Worm (Caenorhabditis elegans): ENCODE data around the gene mett-10.

Gene mett-10

DNA sequence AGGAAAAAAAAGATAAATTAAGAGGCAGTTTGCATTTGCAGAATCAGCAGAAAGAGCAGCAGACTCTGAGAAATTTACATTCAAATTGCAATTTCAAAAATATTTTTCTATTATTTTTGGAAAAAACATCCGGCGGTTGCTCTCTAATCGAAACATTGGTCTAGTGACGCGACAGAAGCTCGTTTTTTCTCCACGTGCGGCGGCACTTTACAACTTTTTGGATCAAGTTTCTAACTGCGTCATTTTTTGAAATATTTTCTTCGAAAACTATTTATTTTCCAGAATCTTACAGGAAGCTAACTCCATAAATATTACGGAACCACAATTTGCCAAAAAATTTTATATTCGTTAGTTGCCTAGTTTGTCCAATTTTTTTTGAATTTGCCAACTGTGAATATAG is 35.1 kb downstream of the mett-10 start:
- TF ChIP-seq ref-1 (GFP tag; conservative IDR thresholded peaks at IDR 0.05) (no peak), flt-1 (GFP tag; IDR thresholded peaks at IDR 0.05) (no peak), ztf-29 (GFP tag; IDR thresholded peaks at IDR 0.05) (no peak), tab-1 (GFP tag; IDR thresholded peaks at IDR 0.05) (no peak), cog-1 (tag; optimal IDR thresholded peaks at IDR 0.05) (no peak)

DNA sequence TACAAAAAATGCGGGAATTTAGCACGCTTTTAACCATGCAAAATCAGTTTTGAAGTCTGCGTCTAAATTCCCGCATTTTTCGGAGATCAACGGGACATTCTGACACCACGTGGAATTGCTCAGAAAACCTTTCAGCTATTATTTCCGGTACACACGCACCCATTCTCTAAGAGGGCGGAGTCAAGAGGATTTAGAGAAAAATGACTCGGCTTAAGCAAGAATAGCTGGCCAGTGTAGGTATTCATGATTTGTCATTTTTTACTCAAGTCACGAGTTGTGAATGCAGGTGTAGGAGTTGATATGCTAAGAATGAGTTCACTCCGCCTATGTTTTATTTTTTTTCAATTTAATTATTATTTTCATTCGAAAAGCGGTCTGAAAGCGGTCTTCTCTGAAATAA is 35.9 kb downstream of the mett-10 start:
- no peak for TF ChIP-seq flt-1 (GFP tag; IDR thresholded peaks at IDR 0.05)
- TF ChIP-seq cog-1 (tag; optimal IDR thresholded peaks at IDR 0.05), result no peak
- no peak for TF ChIP-seq med-1 (GFP tag; optimal IDR thresholded peaks at IDR 0.05; ENCODE audit: insufficient read depth)
- no peak for TF ChIP-seq ztf-29 (GFP tag; IDR thresholded peaks at IDR 0.05)
- TF ChIP-seq ztf-23 (GFP tag; IDR thresholded peaks at IDR 0.05), result no peak
- no peak for TF ChIP-seq ref-1 (GFP tag; conservative IDR thresholded peaks at IDR 0.05)
- TF ChIP-seq tab-1 (GFP tag; IDR thresholded peaks at IDR 0.05), result no peak
- no peak for TF ChIP-seq klf-2 (GFP tag; conservative IDR thresholded peaks at IDR 0.05)
- no peak for TF ChIP-seq T22C8.4 (GFP tag; IDR thresholded peaks at IDR 0.05)

- no peak for TF ChIP-seq ztf-29 (GFP tag; IDR thresholded peaks at IDR 0.05)
- TF ChIP-seq T22C8.4 (GFP tag; IDR thresholded peaks at IDR 0.05), result no peak
- no peak for TF ChIP-seq med-1 (GFP tag; optimal IDR thresholded peaks at IDR 0.05; ENCODE audit: insufficient read depth)
- TF ChIP-seq ztf-23 (GFP tag; IDR thresholded peaks at IDR 0.05), result 0 out of 2 replicates have a peak, but pooled peaks have one; percentile 47
- TF ChIP-seq ref-1 (GFP tag; conservative IDR thresholded peaks at IDR 0.05), result no peak
These were observed 36.9 kb downstream of the mett-10 start for ce11 chrIII:10151719-10152118.

DNA sequence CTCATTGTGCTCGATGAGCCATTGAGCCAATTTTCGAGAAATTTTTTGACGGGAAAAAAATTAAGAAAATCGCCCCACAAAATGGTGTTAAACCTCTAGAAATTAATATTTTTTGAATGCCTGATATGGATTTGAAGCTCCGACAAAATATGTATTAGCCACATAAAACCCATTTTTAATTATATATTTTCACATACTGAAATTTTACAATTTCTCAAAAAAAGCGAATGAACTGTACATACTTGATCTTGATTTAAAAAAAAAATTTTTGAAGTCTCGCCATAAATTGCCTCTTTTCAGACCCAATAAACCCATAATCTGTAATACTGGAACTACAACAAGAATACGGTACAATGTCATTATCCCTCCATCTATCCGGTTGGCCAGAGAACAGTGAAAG is 37.7 kb downstream of the mett-10 start, which contains the start of gene nac-3:
Gene nac-3, plus strand, starts transcription at position 301 of the 400 bp plus-strand sequence.
- TF ChIP-seq T22C8.4 (GFP tag; IDR thresholded peaks at IDR 0.05) (no peak), ztf-23 (GFP tag; IDR thresholded peaks at IDR 0.05) (no peak), tab-1 (GFP tag; IDR thresholded peaks at IDR 0.05) (no peak), ref-1 (GFP tag; conservative IDR thresholded peaks at IDR 0.05) (no peak), klf-2 (GFP tag; conservative IDR thresholded peaks at IDR 0.05) (no peak), cog-1 (tag; optimal IDR thresholded peaks at IDR 0.05) (no peak), flt-1 (GFP tag; IDR thresholded peaks at IDR 0.05) (no peak), med-1 (GFP tag; optimal IDR thresholded peaks at IDR 0.05; ENCODE audit: insufficient read depth) (no peak), ztf-29 (GFP tag; IDR thresholded peaks at IDR 0.05) (no peak)

- TF ChIP-seq T22C8.4 (GFP tag; IDR thresholded peaks at IDR 0.05) (no peak), ref-1 (GFP tag; conservative IDR thresholded peaks at IDR 0.05) (no peak)
These were observed 38.2 kb downstream of the mett-10 start for ce11 chrIII:10153003-10153402.

- no peak for TF ChIP-seq T22C8.4 (GFP tag; IDR thresholded peaks at IDR 0.05)
- no peak for TF ChIP-seq tab-1 (GFP tag; IDR thresholded peaks at IDR 0.05)
- TF ChIP-seq med-1 (GFP tag; optimal IDR thresholded peaks at IDR 0.05; ENCODE audit: insufficient read depth), result no peak
- TF ChIP-seq ref-1 (GFP tag; conservative IDR thresholded peaks at IDR 0.05), result no peak
- no peak for TF ChIP-seq cog-1 (tag; optimal IDR thresholded peaks at IDR 0.05)
- no peak for TF ChIP-seq ztf-29 (GFP tag; IDR thresholded peaks at IDR 0.05)
- no peak for TF ChIP-seq flt-1 (GFP tag; IDR thresholded peaks at IDR 0.05)
- TF ChIP-seq ztf-23 (GFP tag; IDR thresholded peaks at IDR 0.05), result no peak
- no peak for TF ChIP-seq klf-2 (GFP tag; conservative IDR thresholded peaks at IDR 0.05)
These were observed 40.2 kb downstream of the mett-10 start for ce11 chrIII:10154993-10155392.

DNA sequence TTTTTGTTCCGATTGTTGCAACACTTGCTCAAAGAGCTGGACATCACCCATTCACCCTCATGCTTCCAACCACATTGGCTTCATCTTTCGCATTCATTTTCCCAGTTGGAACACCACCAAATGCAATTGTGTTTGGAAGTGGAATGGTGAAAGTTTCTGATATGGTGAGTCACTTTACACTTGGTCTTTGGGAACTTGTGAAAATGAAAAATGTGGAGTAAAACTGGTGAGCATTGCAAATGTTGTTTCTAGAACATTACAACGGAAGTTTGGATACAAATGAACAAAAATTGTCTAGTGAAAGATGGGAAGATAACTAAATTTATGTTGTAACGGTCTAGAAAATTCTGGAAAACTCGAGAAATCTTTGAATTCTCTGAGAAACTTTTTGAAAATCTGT is 41.4 kb downstream of the mett-10 start:
- TF ChIP-seq ztf-23 (GFP tag; IDR thresholded peaks at IDR 0.05) (no peak), flt-1 (GFP tag; IDR thresholded peaks at IDR 0.05) (no peak), klf-2 (GFP tag; conservative IDR thresholded peaks at IDR 0.05) (no peak), ztf-29 (GFP tag; IDR thresholded peaks at IDR 0.05) (no peak), ref-1 (GFP tag; conservative IDR thresholded peaks at IDR 0.05) (no peak), cog-1 (tag; optimal IDR thresholded peaks at IDR 0.05) (no peak), tab-1 (GFP tag; IDR thresholded peaks at IDR 0.05) (no peak), med-1 (GFP tag; optimal IDR thresholded peaks at IDR 0.05; ENCODE audit: insufficient read depth) (no peak), T22C8.4 (GFP tag; IDR thresholded peaks at IDR 0.05) (no peak)

DNA sequence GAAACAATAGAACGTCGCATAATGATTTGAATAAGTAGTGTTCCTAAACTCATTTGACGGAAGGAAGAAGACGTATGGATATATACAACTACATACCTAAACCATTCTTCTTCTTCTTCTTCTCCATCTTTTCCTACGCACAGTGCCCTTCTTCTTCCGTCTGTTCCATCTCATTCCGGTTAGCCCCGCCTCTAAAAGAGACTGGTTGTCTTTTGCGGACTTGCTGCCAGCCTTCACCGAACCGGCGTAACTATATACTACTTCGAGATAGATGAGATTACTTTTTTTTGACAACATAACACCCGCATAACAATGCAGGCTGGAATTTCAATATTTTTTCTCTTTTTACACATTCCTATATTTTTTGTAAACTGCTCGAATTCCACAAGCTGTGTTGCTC is 45.5 kb downstream of the mett-10 start, which contains the start of the genes K08E5.5 and mua-3:
Gene K08E5.5, minus strand, starts transcription at position 101 of the 400 bp plus-strand sequence.
Gene mua-3, plus strand, starts transcription at position 313 of the 400 bp plus-strand sequence.
- TF ChIP-seq klf-2 (GFP tag; conservative IDR thresholded peaks at IDR 0.05), result no peak
- no peak for TF ChIP-seq cog-1 (tag; optimal IDR thresholded peaks at IDR 0.05)
- no peak for TF ChIP-seq ztf-29 (GFP tag; IDR thresholded peaks at IDR 0.05)
- no peak for TF ChIP-seq T22C8.4 (GFP tag; IDR thresholded peaks at IDR 0.05)
- no peak for TF ChIP-seq med-1 (GFP tag; optimal IDR thresholded peaks at IDR 0.05; ENCODE audit: insufficient read depth)
- TF ChIP-seq ztf-23 (GFP tag; IDR thresholded peaks at IDR 0.05), result no peak
- TF ChIP-seq ref-1 (GFP tag; conservative IDR thresholded peaks at IDR 0.05), result no peak
